Worm (Caenorhabditis elegans): ENCODE results near the gene pdi-2.

Gene pdi-2

DNA sequence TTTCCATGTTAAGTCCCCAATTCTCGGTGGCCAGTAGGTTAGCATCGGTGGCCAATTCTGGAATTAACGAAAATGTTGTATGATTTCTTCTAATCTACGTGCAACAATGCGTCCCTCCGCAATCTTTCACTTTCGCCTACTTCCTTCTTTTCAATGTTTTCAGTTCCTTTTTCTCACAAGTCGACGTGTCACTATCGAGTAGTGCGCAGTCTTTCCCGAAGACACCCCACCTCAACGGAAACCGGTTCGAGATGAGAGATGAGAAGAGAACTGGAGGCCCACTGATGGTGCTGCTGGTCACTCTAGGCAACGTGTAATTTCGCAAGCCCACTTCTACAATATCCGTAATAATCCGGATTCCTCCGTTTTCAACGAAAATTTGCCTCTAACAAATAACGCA lies 4.0 kb upstream of the pdi-2 start (continued):
- no peak for TF ChIP-seq lir-3 (tag; optimal IDR thresholded peaks at IDR 0.05; ENCODE audit: poor library complexity)
- TF ChIP-seq pax-3 (tag; optimal IDR thresholded peaks at IDR 0.05): no peak
- no peak for TF ChIP-seq ceh-8 (GFP tag; optimal IDR thresholded peaks at IDR 0.05)
- no peak for TF ChIP-seq alr-1 (tag; optimal IDR thresholded peaks at IDR 0.05; ENCODE audit: borderline replicate concordance)
- no peak for TF ChIP-seq irx-1 (tag; optimal IDR thresholded peaks at IDR 0.05)
- TF ChIP-seq dsc-1 (tag; optimal IDR thresholded peaks at IDR 0.05): no peak
- TF ChIP-seq efl-3 (GFP tag; optimal IDR thresholded peaks at IDR 0.05): no peak
- TF ChIP-seq ztf-4 (tag; optimal IDR thresholded peaks at IDR 0.05): peak; percentile 5
- no peak for TF ChIP-seq C04F5.9 (tag; optimal IDR thresholded peaks at IDR 0.05)
- no peak for TF ChIP-seq ces-1 (GFP tag; optimal IDR thresholded peaks at IDR 0.05)
- TF ChIP-seq nhr-20 (tag; optimal IDR thresholded peaks at IDR 0.05): peak; percentile 36
- peak; percentile 31 for TF ChIP-seq snu-23 (GFP tag; optimal IDR thresholded peaks at IDR 0.05)
- peak in 3 of 6 experiments; percentile 26 to 72 (median 41) for TF ChIP-seq elt-3 (tag; optimal IDR thresholded peaks at IDR 0.05)
- TF ChIP-seq efl-1 (optimal IDR thresholded peaks at IDR 0.05): no peak
- TF ChIP-seq efl-1 (GFP tag; optimal IDR thresholded peaks at IDR 0.05 in 1 of 2): no peak
- TF ChIP-seq jun-1 (tag; optimal IDR thresholded peaks at IDR 0.05): no peak
- no peak for TF ChIP-seq aly-2 (tag; optimal IDR thresholded peaks at IDR 0.05)
- no peak for TF ChIP-seq lin-39 (tag; optimal IDR thresholded peaks at IDR 0.05)
- TF ChIP-seq nhr-90 (tag; optimal IDR thresholded peaks at IDR 0.05; ENCODE audit: poor library complexity): no peak
- TF ChIP-seq egl-27 (tag; optimal IDR thresholded peaks at IDR 0.05): peak in 1 of 2 experiments; percentile 25
- TF ChIP-seq isw-1 (GFP tag; IDR thresholded peaks at IDR 0.05): no peak
- no peak for TF ChIP-seq nhr-47 (tag; optimal IDR thresholded peaks at IDR 0.05)
- peak; percentile 55 for TF ChIP-seq grh-1 (GFP tag; IDR thresholded peaks at IDR 0.05)
- TF ChIP-seq nhr-11 (tag; optimal IDR thresholded peaks at IDR 0.05): no peak
- no peak for TF ChIP-seq fkh-8 (tag; optimal IDR thresholded peaks at IDR 0.05)
- TF ChIP-seq sup-37 (GFP tag; optimal IDR thresholded peaks at IDR 0.05): no peak
- no peak for TF ChIP-seq F16B12.6 (tag; optimal IDR thresholded peaks at IDR 0.05)
- TF ChIP-seq sox-4 (tag; optimal IDR thresholded peaks at IDR 0.05): no peak
- no peak for TF ChIP-seq nhr-237 (tag; optimal IDR thresholded peaks at IDR 0.05)
- no peak for TF ChIP-seq unc-98 (GFP tag; IDR thresholded peaks at IDR 0.05)
- TF ChIP-seq swsn-7 (tag; optimal IDR thresholded peaks at IDR 0.05): no peak
- no peak for TF ChIP-seq tbx-2 (tag; optimal IDR thresholded peaks at IDR 0.05)
- TF ChIP-seq blmp-1 (tag; optimal IDR thresholded peaks at IDR 0.05): peak; percentile 98
- TF ChIP-seq hlh-4 (tag; optimal IDR thresholded peaks at IDR 0.05): no peak
- TF ChIP-seq snpc-4 (tag; optimal IDR thresholded peaks at IDR 0.05): no peak
- no peak for TF ChIP-seq elt-2 (tag; optimal IDR thresholded peaks at IDR 0.05)
- no peak for TF ChIP-seq lsy-2 (tag; optimal IDR thresholded peaks at IDR 0.05)
- no peak for TF ChIP-seq ceh-63 (GFP tag; optimal IDR thresholded peaks at IDR 0.05)
- no peak for TF ChIP-seq unc-86 (tag; optimal IDR thresholded peaks at IDR 0.05)
- no peak for TF ChIP-seq nhr-84 (tag; optimal IDR thresholded peaks at IDR 0.05)
- peak; percentile 74 for TF ChIP-seq nhr-85 (tag)
- no peak for TF ChIP-seq hpl-2 (GFP tag; optimal IDR thresholded peaks at IDR 0.05)
- no peak for TF ChIP-seq egl-13 (tag; optimal IDR thresholded peaks at IDR 0.05)
- TF ChIP-seq skn-1 (tag; optimal IDR thresholded peaks at IDR 0.05): no peak
- TF ChIP-seq ceh-82 (tag; optimal IDR thresholded peaks at IDR 0.05): no peak
- TF ChIP-seq xbp-1 (tag; optimal IDR thresholded peaks at IDR 0.05): peak; percentile 97
- TF ChIP-seq fos-1 (tag; optimal IDR thresholded peaks at IDR 0.05): no peak
- TF ChIP-seq sptf-1 (tag; optimal IDR thresholded peaks at IDR 0.05): no peak
- peak in 1 of 2 experiments; percentile 19 for TF ChIP-seq lin-35 (GFP tag; optimal IDR thresholded peaks at IDR 0.05)
- no peak for TF ChIP-seq unc-130 (tag; optimal IDR thresholded peaks at IDR 0.05)
- TF ChIP-seq fkh-10 (GFP tag; optimal IDR thresholded peaks at IDR 0.05): no peak
- no peak for TF ChIP-seq nhr-19 (GFP tag; conservative IDR thresholded peaks at IDR 0.05)
